Worm (Caenorhabditis elegans): ENCODE data around the gene srw-48.

ce11 chrV:16446191-16446590 is 25.4 kb downstream of the srw-48 start:
- TF ChIP-seq nfya-1 (tag; optimal IDR thresholded peaks at IDR 0.05; ENCODE audit: insufficient read depth), result no peak
- no peak for TF ChIP-seq snpc-4 (tag; optimal IDR thresholded peaks at IDR 0.05)
- TF ChIP-seq daf-12 (tag; optimal IDR thresholded peaks at IDR 0.05), result no peak
- TF ChIP-seq skn-1 (tag; optimal IDR thresholded peaks at IDR 0.05), result no peak
- no peak for TF ChIP-seq R02D3.7 (tag; optimal IDR thresholded peaks at IDR 0.05)
- no peak for TF ChIP-seq ama-1 (optimal IDR thresholded peaks at IDR 0.05)
- no peak for TF ChIP-seq ceh-28 (tag; optimal IDR thresholded peaks at IDR 0.05)
- no peak for TF ChIP-seq zag-1 (tag; optimal IDR thresholded peaks at IDR 0.05)
- TF ChIP-seq lin-15B (tag; optimal IDR thresholded peaks at IDR 0.05), result no peak
- no peak for TF ChIP-seq ztf-11 (tag; optimal IDR thresholded peaks at IDR 0.05)
- TF ChIP-seq nhr-43 (tag; optimal IDR thresholded peaks at IDR 0.05; ENCODE audit: poor library complexity, severe bottlenecking), result no peak
- no peak for TF ChIP-seq sea-2 (GFP tag; optimal IDR thresholded peaks at IDR 0.05)
- no peak for TF ChIP-seq ceh-82 (tag; optimal IDR thresholded peaks at IDR 0.05)
- TF ChIP-seq lin-39 (tag; optimal IDR thresholded peaks at IDR 0.05), result no peak
